Worm (Caenorhabditis elegans) whole organism, dauer: ENCODE measurements around the gene Y22D7AR.14.

Source experiments
- unc-62 ChIP-seq: sonication (generic microtip); optimal IDR thresholded peaks from 2 replicates; lab custom pipeline; 2017; ENCODE audit warnings: missing biosample characterization, missing genetic modification reagents, missing genetic modification characterization

Gene Y22D7AR.14

DNA sequence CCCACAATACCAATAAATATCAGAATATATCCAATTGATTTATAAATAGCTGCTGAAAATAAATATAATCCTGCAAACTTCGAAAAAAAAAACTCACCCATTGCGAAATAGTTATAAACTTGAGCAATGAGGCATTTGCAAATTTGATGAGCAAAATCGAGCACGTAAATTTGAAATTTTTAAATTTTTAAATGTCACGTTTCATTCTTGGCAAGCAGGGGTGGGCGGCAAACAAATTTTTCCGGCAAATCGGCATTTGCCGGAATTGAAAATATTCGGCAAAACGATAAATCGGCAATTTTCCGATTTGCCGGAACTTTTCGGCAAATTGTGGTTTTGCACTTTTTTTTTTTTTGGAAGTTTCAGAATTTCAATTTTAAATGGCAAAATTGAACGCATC is at the start of gene Y22D7AR.14:
Y22D7AR.14 (minus strand) TSS at position 101 of the 400 bp plus-strand sequence.
- no peak for TF ChIP-seq unc-62

DNA sequence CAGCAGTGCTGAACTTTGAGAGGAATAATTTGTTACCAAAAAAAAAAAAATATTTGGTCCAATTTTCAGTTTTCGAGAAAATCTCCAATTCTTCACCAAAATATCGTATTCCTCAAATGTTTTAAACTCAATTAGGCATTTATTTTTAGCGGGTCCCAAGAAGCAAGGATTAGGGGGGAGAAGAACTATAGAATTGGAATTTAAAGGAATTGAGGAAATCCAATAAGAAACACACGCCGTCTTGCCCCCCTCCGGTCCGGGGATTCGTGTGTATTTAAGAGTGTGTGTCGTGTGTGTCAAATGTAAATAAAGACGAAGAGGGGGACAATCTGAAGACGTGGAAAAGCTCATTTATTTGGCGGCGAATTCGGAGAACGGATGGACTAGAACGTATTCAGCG is 43.6 kb upstream of the Y22D7AR.14 start:
- no peak for TF ChIP-seq unc-62

DNA sequence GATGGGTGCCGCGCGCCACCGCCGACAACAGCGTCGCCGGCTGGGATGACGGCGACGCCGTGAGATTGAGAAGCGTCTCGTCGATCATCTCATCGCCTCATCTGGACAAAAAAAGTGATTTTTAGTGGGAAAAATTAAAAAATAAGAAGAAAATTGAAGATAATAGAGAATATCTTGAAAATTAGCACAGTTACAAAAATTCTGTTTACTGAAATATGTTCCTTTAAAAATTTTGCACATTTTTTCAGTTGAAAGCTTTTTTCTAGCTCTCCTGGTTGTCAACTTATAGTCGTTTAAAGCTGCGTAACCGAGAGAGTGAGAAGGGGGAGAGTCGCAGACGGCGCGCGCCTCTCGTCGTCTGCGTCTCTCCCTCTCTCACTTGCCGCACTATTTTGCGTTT is 43.2 kb upstream of the Y22D7AR.14 start, which contains the start of gene ser-4:
ser-4 (minus strand) TSS at position 101 of the 400 bp plus-strand sequence.
- no peak for TF ChIP-seq unc-62

DNA sequence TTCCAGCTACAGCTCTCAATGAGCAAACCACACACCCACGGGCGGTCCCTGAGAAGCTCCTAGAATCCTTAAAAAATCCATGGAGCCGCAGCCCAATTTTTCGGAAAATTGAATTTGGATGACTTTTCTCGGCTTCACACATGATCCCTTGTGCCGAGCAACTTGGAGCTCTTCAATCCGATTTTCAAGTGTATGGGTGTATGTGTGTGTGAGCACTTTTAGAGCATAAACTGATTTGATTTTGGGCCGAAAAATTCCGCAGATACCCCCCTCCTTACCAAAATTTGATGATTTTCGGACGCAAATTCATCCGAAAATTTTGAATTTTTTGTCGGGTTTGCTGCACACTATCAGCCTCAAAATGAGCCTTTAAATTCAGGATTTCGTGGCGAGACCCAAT is 42.0 kb upstream of the Y22D7AR.14 start:
- TF ChIP-seq unc-62: no peak

DNA sequence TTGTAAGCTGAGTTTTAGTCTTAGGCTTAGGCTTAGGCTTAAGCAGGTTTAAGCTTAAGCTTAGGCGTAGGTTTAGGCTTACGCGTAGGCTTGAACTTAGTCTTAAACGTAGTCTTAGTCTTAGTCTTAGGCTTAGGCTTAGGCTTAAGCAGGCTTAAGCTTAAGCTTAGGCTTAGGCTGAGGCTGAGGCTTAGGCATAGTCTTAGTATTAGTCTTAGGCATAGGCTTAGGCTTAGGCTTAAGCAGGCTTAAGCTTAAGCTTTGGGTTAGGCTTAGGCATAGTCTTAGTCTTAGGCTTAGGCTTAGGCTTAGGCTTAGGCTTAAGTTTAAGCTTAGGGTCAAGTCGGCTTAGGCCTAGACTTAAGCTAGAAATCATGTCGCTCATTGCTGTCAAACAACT is 29.0 kb upstream of the Y22D7AR.14 start:
- TF ChIP-seq unc-62: no peak

DNA sequence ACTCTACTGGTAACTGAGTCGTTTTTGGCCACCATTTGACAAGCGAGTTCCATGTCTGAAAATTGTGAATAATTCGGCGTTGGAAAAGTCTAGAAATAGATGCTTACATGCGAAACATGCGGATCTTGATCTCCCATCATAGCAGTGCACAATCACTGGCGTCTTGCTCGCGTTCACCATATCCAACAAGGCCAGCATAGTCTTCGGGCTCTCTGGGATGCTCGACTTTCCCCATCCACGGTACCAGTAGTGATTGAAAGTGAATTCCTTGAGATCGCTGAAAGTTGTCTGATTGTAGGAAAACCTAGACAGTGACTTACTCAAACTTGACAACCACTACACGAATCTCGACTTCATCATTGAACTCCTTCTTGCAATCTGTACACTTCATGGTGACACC is 27.9 kb upstream of the Y22D7AR.14 start:
- TF ChIP-seq unc-62: no peak

DNA sequence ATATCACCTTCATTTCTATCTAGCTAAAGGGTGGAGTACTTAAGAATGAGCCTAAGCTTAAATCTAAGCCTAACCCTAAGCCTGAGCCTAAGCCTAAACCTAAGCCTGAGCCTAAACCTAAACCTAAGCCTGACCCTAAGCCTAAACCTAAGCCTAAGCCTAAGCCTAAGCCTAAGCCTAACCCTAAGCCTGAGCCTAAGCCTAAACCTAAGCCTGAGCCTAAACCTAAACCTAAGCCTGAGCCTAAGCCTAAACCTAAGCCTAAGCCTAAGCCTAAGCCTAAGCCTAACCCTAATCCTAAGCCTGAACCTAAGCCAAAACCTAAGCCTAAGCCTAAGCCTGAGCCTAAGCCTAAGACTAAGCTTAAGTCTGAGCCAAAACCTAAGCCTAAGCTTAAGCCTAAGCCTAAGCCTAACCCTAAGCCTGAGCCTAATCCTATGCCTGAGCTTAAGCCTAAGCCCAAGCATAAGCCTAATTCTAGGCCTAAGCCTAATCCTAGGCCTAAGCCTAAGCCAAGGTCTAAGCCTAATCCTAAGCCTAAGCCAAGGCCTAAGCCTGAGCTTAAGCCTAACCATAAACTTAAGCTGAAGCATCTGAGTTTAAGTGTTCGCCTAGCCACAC is 24.3 kb upstream of the Y22D7AR.14 start:
- no peak for TF ChIP-seq unc-62

DNA sequence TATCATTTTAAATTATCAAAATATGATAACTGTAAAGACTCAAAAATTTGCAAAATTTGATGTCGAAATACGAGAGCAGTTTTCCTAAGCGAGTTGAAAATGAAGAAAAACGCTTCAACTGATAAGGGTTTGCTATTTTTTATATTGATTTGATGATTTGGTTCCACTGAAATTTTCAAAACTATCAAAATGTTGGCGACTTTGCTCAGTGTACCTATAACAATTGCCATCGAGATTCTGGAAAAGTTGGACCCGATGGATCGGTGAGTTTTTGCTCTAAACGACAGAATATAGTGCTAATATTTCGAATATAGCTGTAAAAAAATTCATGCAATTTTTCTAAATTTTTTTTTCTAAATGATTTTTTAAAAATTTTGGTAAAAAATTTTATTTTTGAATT is 16.0 kb upstream of the Y22D7AR.14 start, which contains the start of the genes fbxa-13 and Y22D7AR.2:
fbxa-13 (minus strand) TSS at position 101 of the 400 bp plus-strand sequence.
Y22D7AR.2 (plus strand) TSS at position 148 of the 400 bp plus-strand sequence.
- no peak for TF ChIP-seq unc-62

DNA sequence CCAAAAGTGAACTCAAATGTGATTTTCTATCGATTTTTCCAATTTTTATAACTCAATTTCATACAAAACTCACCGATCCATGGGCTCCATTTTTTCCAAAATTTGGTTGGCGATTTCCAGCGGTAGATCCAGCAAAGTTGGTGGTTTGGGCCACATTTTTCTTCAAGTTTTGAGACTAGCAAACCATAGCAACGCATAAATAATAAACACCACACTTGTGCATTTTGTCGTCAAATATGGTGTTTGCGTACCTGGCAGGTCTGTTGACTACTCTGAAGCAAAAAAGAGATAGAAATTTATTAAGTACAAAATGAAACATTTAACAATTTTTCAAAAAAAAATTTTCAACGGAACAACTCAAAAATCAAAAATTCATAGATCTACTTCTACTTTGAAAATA is 15.5 kb upstream of the Y22D7AR.14 start:
- TF ChIP-seq unc-62: no peak

DNA sequence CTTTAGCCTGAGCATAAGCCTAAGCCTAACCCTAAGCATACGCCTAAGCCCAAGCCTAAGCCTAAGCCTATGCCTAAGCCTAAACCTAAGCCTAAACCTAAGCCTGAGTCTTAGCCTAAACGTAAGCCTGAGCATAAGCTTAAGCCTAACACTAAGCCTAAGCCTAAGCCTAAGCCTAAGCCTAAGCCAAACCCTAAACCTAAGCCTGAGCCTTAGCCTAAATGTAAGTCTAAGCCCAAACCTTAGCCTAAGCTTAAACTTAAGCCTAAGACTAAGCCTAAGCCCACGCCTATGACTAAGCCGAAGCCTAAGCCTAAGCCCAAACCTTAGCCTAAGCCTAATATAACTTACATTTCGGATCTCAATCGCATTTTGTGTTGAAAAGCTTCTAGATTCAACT is 14.2 kb upstream of the Y22D7AR.14 start:
- no peak for TF ChIP-seq unc-62

DNA sequence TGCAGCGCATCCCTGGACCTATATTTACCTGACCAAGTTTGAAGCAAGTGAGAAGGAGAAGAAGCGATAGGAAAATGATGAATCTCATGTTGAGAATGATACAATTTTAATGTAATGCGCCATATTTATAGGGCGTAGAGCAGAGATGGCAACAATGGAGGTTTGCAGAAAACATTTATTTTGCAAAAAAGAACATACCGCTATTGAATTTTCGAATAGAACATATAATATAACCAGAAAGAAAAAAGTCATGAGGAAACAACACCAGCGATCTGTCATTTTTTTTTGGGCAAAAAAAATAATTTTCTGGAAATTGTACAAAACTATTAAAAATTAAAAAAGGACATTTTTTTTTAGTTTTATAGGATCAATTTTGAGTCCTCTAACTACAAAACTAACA is 12.5 kb upstream of the Y22D7AR.14 start, which contains the start of gene spex-3:
spex-3 (minus strand) TSS at position 101 of the 400 bp plus-strand sequence.
- no peak for TF ChIP-seq unc-62

DNA sequence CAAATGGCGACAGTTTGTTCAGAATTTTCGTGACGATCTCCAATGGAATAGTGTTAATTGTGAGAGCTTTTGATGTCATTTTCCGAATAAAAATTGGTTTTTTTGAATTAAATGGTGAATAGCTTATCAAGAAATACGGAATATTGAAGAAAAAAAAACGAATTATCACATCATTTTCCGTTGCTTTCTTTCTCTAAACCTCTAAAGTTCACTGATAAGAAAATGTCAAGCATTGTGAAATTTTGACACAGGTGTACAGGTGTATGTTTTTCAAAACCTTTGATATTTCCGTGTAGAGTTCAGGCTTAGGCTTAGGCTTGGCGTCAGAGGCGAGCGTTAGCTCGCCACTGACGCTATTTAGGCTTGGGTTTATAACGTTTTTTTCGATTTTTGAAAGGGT is 9.0 kb upstream of the Y22D7AR.14 start, which contains the start of gene fbxa-74:
fbxa-74 (minus strand) TSS at position 145 of the 400 bp plus-strand sequence.
- TF ChIP-seq unc-62: no peak

DNA sequence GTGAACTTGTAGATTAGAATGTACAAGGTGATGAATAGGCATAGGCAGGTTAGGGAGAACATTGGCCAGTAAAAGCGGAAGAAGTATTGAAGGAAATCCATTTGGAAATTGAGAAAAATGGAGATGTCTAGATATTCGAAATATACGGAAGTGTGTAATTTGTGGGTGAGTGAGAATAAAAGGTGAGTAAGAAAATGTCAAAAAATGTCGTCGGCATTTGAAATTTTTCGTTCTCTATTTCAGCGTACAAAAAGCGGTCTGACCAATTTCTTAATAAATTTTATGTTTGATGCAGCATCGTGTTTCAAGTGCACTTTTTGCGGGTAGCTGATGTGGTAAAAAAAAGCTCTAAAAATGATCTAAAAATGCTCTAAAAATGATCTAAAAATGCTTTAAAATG is 5.2 kb upstream of the Y22D7AR.14 start, which contains the start of gene srd-64:
srd-64 (minus strand) TSS at position 101 of the 400 bp plus-strand sequence.
- TF ChIP-seq unc-62: no peak

DNA sequence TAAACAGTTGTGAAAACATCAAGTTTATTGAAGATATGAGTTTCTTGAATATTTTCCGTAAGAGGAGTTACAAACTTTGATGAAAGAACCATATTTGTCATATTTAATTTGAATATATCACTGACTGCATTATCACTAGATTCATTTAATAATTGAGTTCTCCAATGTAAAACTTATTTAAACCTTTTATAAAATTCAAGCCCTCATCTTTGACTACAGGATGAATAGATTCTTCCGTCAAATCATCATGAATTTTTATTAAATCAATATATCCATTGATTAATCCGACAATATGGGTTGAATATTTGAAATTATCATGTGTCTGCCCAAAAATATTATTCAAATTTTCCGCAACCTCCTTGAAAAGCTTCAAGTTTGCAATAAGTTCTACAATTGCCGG is 1.8 kb downstream of the Y22D7AR.14 start, which contains the start of gene Y22D7AR.7:
Y22D7AR.7 (minus strand) TSS at position 101 of the 400 bp plus-strand sequence.
- no peak for TF ChIP-seq unc-62

DNA sequence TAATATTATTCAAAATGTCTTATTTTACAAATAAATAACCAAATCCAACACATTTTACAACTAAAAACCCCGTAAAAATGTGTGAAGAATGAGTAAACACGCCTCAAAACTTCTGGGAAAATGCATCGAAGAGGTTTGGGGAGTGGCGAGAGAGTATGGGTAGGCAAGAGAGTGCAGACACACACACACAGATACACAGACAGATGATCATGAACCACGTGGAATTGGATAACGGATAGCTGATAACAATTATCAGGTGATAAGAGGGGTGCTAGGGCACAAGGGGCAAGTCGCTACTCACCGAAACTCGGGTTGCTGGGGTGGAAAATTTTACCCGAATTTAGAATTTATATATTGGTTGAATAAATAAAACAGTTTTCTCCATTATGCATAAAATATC is 7.6 kb downstream of the Y22D7AR.14 start:
- TF ChIP-seq unc-62: no peak

DNA sequence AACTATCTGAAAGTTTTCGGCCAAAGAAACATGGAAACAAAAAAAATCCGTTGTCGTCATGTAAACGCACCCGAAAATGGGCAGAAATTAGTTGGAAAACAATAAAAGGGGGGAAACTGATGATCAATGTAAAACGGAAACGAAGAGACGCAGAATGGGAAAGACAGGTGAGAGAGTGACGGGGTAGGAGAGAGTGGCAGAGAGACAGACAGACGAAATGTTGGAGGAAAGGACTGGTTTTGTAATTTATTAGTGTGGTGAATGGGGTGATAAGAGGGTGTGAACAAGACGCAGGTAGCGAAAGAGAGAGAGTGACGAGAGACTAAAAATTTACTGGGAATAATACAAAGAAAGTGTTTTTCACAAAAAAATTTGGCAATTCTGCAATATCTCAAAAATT is 8.8 kb downstream of the Y22D7AR.14 start:
- TF ChIP-seq unc-62: no peak

DNA sequence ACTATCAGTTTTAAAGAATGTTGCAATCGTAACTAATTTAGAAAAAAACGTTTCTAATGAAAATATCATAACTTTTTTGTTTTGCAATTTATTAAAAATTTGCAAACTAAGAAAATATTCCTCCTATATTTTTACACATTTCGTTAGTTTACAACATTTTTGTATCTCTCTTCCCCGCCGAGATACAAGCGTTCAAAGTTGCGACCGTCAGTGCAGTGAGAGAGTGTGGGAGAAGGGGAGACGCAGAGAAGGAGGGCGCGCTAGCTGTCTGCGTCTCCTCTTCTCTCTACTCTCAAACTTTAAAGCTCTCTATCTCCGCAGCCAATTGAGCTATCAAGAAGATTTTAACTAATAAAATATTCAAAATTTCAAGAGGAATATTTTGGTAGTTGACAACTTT is 9.4 kb downstream of the Y22D7AR.14 start:
- TF ChIP-seq unc-62: no peak

DNA sequence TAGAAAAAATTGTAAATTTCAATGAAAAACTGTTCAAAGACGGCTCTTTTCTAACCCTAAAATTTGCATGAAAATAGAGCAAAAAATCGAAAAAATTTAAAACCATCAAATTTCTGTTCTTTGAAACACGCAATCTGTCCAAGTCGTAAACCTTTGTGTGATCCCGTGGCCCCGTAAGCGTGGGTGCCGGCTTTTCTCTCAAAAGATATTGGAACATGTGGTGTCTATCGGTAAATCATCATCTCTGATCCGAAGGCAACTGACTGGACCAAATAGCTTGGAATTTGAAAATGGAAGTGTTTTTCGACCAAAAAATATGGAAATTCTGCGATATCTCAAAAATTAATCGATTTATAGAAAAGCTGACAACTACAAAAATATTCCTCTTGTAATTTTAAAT is 11.2 kb downstream of the Y22D7AR.14 start:
- no peak for TF ChIP-seq unc-62
